Worm (Caenorhabditis elegans) whole organism, young adult: ENCODE measurements around the gene C01G12.3.

Experiments used
- B0019.2 ChIP-seq: fragments of 200-800 bp; sonication (Bioruptor generic); conservative IDR thresholded peaks from 2 replicates; pipeline ENCODE4 v1.3.6; 2022; ENCODE audit warnings: missing genetic modification reagents, missing genetic modification characterization, missing compliant biosample characterization
- B0336.3 ChIP-seq: fragments of 200-800 bp; sonication (Bioruptor generic); IDR thresholded peaks from 2 replicates; pipeline ENCODE4 v1.3.6; 2022; ENCODE audit warnings: missing genetic modification characterization, missing compliant biosample characterization
- F22D6.2 ChIP-seq: sonication (generic microtip); optimal IDR thresholded peaks from 2 replicates; lab custom pipeline; 2016; ENCODE audit warnings: mild to moderate bottlenecking, missing genetic modification characterization, missing compliant biosample characterization
- F23B12.7 ChIP-seq: sonication (generic microtip); optimal IDR thresholded peaks from 2 replicates; lab custom pipeline; 2017; ENCODE audit warnings: missing genetic modification characterization, mild to moderate bottlenecking, missing compliant biosample characterization, antibody characterized with exemption, moderate library complexity; ENCODE audit not compliant: insufficient read depth
- F33H1.4 ChIP-seq: fragments of 200-800 bp; sonication (Bioruptor generic); IDR thresholded peaks from 2 replicates; pipeline ENCODE4 v1.3.6; 2022; ENCODE audit warnings: missing genetic modification reagents, missing genetic modification characterization, missing compliant biosample characterization
- F49E8.2 ChIP-seq: sonication (generic microtip); optimal IDR thresholded peaks from 3 replicates; lab custom pipeline; 2017; ENCODE audit warnings: missing genetic modification characterization, mild to moderate bottlenecking, missing compliant biosample characterization, antibody characterized with exemption, moderate library complexity; ENCODE audit not compliant: insufficient read depth
- K12H6.12 ChIP-seq: fragments of 200-800 bp; sonication (Bioruptor generic); optimal IDR thresholded peaks from 2 replicates; lab custom pipeline; 2018; ENCODE audit warnings: mild to moderate bottlenecking, missing genetic modification characterization, missing compliant biosample characterization
- Y53F4B.3 ChIP-seq: fragments of 200-800 bp; sonication (Bioruptor generic); IDR thresholded peaks from 2 replicates; pipeline ENCODE4 v1.3.6; 2022; ENCODE audit warnings: missing genetic modification reagents, missing genetic modification characterization, missing compliant biosample characterization
- Y95B8A.8 ChIP-seq: fragments of 200-800 bp; sonication (Bioruptor generic); IDR thresholded peaks from 2 replicates; pipeline ENCODE4 v1.3.6; 2022; ENCODE audit warnings: missing genetic modification reagents, missing genetic modification characterization, missing compliant biosample characterization
- akir-1 ChIP-seq: fragments of 200-800 bp; sonication (Bioruptor generic); optimal IDR thresholded peaks from 2 replicates; lab custom pipeline; 2018; ENCODE audit warnings: mild to moderate bottlenecking, missing genetic modification characterization, moderate library complexity, missing compliant biosample characterization
- aptf-2 ChIP-seq: fragments of 200-800 bp; sonication (Bioruptor generic); conservative IDR thresholded peaks from 2 replicates; pipeline ENCODE4 v1.3.6; 2022; ENCODE audit warnings: missing genetic modification reagents, missing genetic modification characterization, missing compliant biosample characterization
- attf-3 ChIP-seq: fragments of 200-800 bp; sonication (Bioruptor generic); conservative IDR thresholded peaks from 2 replicates; pipeline ENCODE4 v1.3.6; 2022; ENCODE audit warnings: missing genetic modification reagents, missing genetic modification characterization, missing compliant biosample characterization
- attf-6 ChIP-seq: fragments of 200-800 bp; sonication (Bioruptor generic); IDR thresholded peaks from 2 replicates; pipeline ENCODE4 v1.3.6; 2022; ENCODE audit warnings: missing genetic modification reagents, missing genetic modification characterization, missing compliant biosample characterization
- bed-1 ChIP-seq: fragments of 200-800 bp; sonication (Bioruptor generic); IDR thresholded peaks from 2 replicates; pipeline ENCODE4 v1.3.6; 2022; ENCODE audit warnings: missing genetic modification reagents, missing genetic modification characterization, missing compliant biosample characterization
- bed-2 ChIP-seq: fragments of 200-800 bp; sonication (Bioruptor generic); IDR thresholded peaks from 2 replicates; pipeline ENCODE4 v1.3.6; 2022; ENCODE audit warnings: missing genetic modification reagents, missing genetic modification characterization, missing compliant biosample characterization
- ccch-3 ChIP-seq: fragments of 200-800 bp; sonication (Bioruptor generic); optimal IDR thresholded peaks from 2 replicates; lab custom pipeline; 2018; ENCODE audit warnings: mild to moderate bottlenecking, missing genetic modification characterization, missing compliant biosample characterization
- cebp-1 ChIP-seq, 2 experiments: fragments of 200-800 bp in 1 of 2; sonication (Bioruptor generic) in 1 of 2; sonication (generic microtip) in 1 of 2; IDR thresholded peaks in 1 of 2; optimal IDR thresholded peaks in 1 of 2; 2 replicates each; pipeline versions ENCODE4 v1.3.6 to Lab custom; 2017 to 2022; ENCODE audit warnings: missing compliant biosample characterization in 2 of 2, missing genetic modification characterization in 2 of 2, mild to moderate bottlenecking in 1 of 2, missing genetic modification reagents in 1 of 2, moderate library complexity in 1 of 2
- cebp-2 ChIP-seq: fragments of 200-800 bp; sonication (Bioruptor generic); IDR thresholded peaks from 2 replicates; pipeline ENCODE4 v1.3.6; 2022; ENCODE audit warnings: missing genetic modification characterization, missing compliant biosample characterization
- ceh-27 ChIP-seq: fragments of 200-800 bp; sonication (Bioruptor generic); optimal IDR thresholded peaks from 2 replicates; lab custom pipeline; 2018; ENCODE audit warnings: mild to moderate bottlenecking, missing genetic modification characterization, moderate library complexity, missing compliant biosample characterization
- chd-7 ChIP-seq: sonication (generic microtip); optimal IDR thresholded peaks from 2 replicates; lab custom pipeline; 2016; ENCODE audit warnings: mild to moderate bottlenecking, missing genetic modification characterization, moderate library complexity, missing compliant biosample characterization
- die-1 ChIP-seq: sonication (generic microtip); optimal IDR thresholded peaks from 2 replicates; lab custom pipeline; 2016; ENCODE audit warnings: missing genotype, mild to moderate bottlenecking, missing genetic modification characterization, missing compliant biosample characterization
- dox-1 ChIP-seq: fragments of 200-800 bp; sonication (Bioruptor generic); IDR thresholded peaks from 2 replicates; pipeline ENCODE4 v1.3.6; 2022; ENCODE audit warnings: missing genetic modification reagents, missing genetic modification characterization, missing compliant biosample characterization
- dpl-1 ChIP-seq: fragments of 150-350 bp; optimal IDR thresholded peaks from 2 replicates; lab custom pipeline; 2014; ENCODE audit warnings: missing biosample characterization, missing genetic modification reagents, missing genetic modification characterization
- egl-44 ChIP-seq: fragments of 200-800 bp; sonication (Bioruptor generic); IDR thresholded peaks from 2 replicates; pipeline ENCODE4 v1.3.6; 2022; ENCODE audit warnings: missing genetic modification reagents, missing genetic modification characterization, missing compliant biosample characterization
- ekl-4 ChIP-seq: fragments of 200-800 bp; sonication (Bioruptor generic); IDR thresholded peaks from 2 replicates; pipeline ENCODE4 v1.3.6; 2022; ENCODE audit warnings: missing genetic modification reagents, missing genetic modification characterization, missing compliant biosample characterization
- gei-17 ChIP-seq: fragments of 200-800 bp; sonication (Bioruptor generic); optimal IDR thresholded peaks from 2 replicates; lab custom pipeline; 2018; ENCODE audit warnings: mild to moderate bottlenecking, missing genetic modification characterization, missing compliant biosample characterization
- him-1 ChIP-seq: sonication (generic microtip); optimal IDR thresholded peaks from 2 replicates; lab custom pipeline; 2016; ENCODE audit warnings: missing genotype, missing genetic modification reagents, missing genetic modification characterization, missing compliant biosample characterization
- hmg-1.2 ChIP-seq: fragments of 200-800 bp; sonication (Bioruptor generic); IDR thresholded peaks from 2 replicates; pipeline ENCODE4 v1.3.6; 2022; ENCODE audit warnings: missing genetic modification reagents, missing genetic modification characterization, missing compliant biosample characterization
- hrde-1 ChIP-seq: sonication (generic microtip); optimal IDR thresholded peaks from 2 replicates; lab custom pipeline; 2016; ENCODE audit warnings: missing genetic modification characterization, mild to moderate bottlenecking, missing compliant biosample characterization, moderate library complexity, missing genotype, missing genetic modification reagents, borderline replicate concordance
- hsf-1 ChIP-seq: fragments of 200-800 bp; sonication (Bioruptor generic); IDR thresholded peaks from 2 replicates; pipeline ENCODE4 v1.3.6; 2022; ENCODE audit warnings: missing genetic modification reagents, missing genetic modification characterization, missing compliant biosample characterization
- lag-1 ChIP-seq: fragments of 200-800 bp; sonication (Bioruptor generic); IDR thresholded peaks from 2 replicates; pipeline ENCODE4 v1.3.6; 2022; ENCODE audit warnings: missing genetic modification reagents, missing genetic modification characterization, missing compliant biosample characterization
- lin-26 ChIP-seq: fragments of 200-800 bp; sonication (Bioruptor generic); IDR thresholded peaks from 2 replicates; pipeline ENCODE4 v1.3.6; 2022; ENCODE audit warnings: missing genetic modification reagents, missing genetic modification characterization, missing compliant biosample characterization
- lin-35 ChIP-seq, 3 experiments: fragments of 150-350 bp in 2 of 3; sonication (generic microtip) in 1 of 3; optimal IDR thresholded peaks; 2 replicates each; lab custom pipeline; 2014 to 2018; ENCODE audit warnings: missing biosample characterization in 3 of 3, missing genetic modification characterization in 3 of 3, missing genetic modification reagents in 3 of 3
- lin-54 ChIP-seq: fragments of 200-800 bp; sonication (Bioruptor generic); optimal IDR thresholded peaks from 2 replicates; lab custom pipeline; 2018; ENCODE audit warnings: mild to moderate bottlenecking, missing genetic modification characterization, missing compliant biosample characterization
- madf-10 ChIP-seq: sonication (generic microtip); optimal IDR thresholded peaks from 2 replicates; lab custom pipeline; 2016; ENCODE audit warnings: mild to moderate bottlenecking, missing genetic modification characterization, missing compliant biosample characterization
- mxl-1 ChIP-seq: sonication (generic microtip); optimal IDR thresholded peaks from 2 replicates; lab custom pipeline; 2016; ENCODE audit warnings: missing genetic modification characterization, missing compliant biosample characterization
- nfya-2 ChIP-seq: fragments of 200-800 bp; sonication (Bioruptor generic); IDR thresholded peaks from 2 replicates; pipeline ENCODE4 v1.3.6; 2022; ENCODE audit warnings: missing genetic modification reagents, missing genetic modification characterization, missing compliant biosample characterization
- nfyb-1 ChIP-seq: fragments of 200-800 bp; sonication (Bioruptor generic); IDR thresholded peaks from 2 replicates; pipeline ENCODE4 v1.3.6; 2022; ENCODE audit warnings: missing genetic modification reagents, missing genetic modification characterization, missing compliant biosample characterization
- nhr-120 ChIP-seq: fragments of 200-800 bp; sonication (Bioruptor generic); IDR thresholded peaks from 2 replicates; pipeline ENCODE4 v1.3.6; 2022; ENCODE audit warnings: missing genetic modification characterization, missing compliant biosample characterization
- nhr-90 ChIP-seq: sonication (generic microtip); optimal IDR thresholded peaks from 2 replicates; lab custom pipeline; 2016; ENCODE audit warnings: missing genotype, mild to moderate bottlenecking, missing genetic modification characterization, missing compliant biosample characterization
- sea-2 ChIP-seq: fragments of 200-800 bp; sonication (Bioruptor generic); IDR thresholded peaks from 2 replicates; pipeline ENCODE4 v1.3.6; 2022; ENCODE audit warnings: missing genetic modification characterization, missing compliant biosample characterization
- snpc-4 ChIP-seq, 5 experiments: fragments of 150-350 bp in 1 of 5; sonication (generic microtip) in 4 of 5; optimal IDR thresholded peaks; 2 replicates each; lab custom pipeline; 2014 to 2018; ENCODE audit warnings: missing genetic modification characterization in 5 of 5, missing biosample characterization in 3 of 5, antibody characterized with exemption in 2 of 5, mild to moderate bottlenecking in 2 of 5, missing compliant biosample characterization in 2 of 5, missing genotype in 2 of 5, moderate library complexity in 2 of 5, missing genetic modification reagents in 1 of 5
- somi-1 ChIP-seq: fragments of 200-800 bp; sonication (Bioruptor generic); optimal IDR thresholded peaks from 2 replicates; lab custom pipeline; 2018; ENCODE audit warnings: mild to moderate bottlenecking, missing genetic modification characterization, missing compliant biosample characterization
- unc-130 ChIP-seq: sonication (generic microtip); optimal IDR thresholded peaks from 2 replicates; lab custom pipeline; 2016; ENCODE audit warnings: missing genetic modification reagents, missing genetic modification characterization, missing compliant biosample characterization
- xnd-1 ChIP-seq: sonication (generic microtip); optimal IDR thresholded peaks from 2 replicates; lab custom pipeline; 2016; ENCODE audit warnings: missing genotype, missing genetic modification reagents, missing genetic modification characterization, missing compliant biosample characterization
- ztf-22 ChIP-seq: fragments of 200-800 bp; sonication (Bioruptor generic); optimal IDR thresholded peaks from 2 replicates; lab custom pipeline; 2018; ENCODE audit warnings: mild to moderate bottlenecking, missing genetic modification characterization, moderate library complexity, missing compliant biosample characterization

The C01G12.3 gene

DNA sequence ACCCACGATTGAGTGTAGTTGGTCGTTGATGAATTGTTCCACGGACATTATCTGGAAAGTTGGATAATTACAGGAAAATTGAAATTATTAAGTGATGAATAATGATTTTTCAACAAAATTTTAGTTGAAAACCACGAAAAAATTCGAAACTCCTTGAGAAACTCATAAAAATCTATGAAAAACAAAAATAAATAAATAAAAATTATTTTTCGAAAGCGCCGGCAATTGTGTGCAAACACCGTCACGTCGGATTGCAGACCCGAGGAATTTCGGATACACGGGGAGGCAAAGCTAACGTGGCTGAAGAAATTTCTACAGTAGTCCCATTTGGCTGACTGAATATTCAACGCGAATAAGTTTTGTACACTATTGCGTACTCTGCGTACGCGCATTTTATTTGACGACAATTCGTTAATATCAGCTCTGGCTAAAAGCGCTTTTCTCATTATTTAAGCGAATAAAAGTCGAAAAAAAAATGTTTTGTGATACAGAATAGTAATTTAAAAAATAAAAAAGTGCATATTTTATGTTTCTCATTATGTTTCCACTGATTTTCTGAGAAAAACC, 20.5 kb downstream of the C01G12.3 start, which contains the start of gene mog-4 (continued):
- TF ChIP-seq lin-26 (GFP tag; lab: Robert Waterston, UW): peak; percentile 98
- peak; percentile 93 for TF ChIP-seq attf-3 (GFP tag; lab: Robert Waterston, UW)
- TF ChIP-seq hsf-1 (GFP tag; lab: Robert Waterston, UW): peak; percentile 93
- TF ChIP-seq K12H6.12 (tag; lab: Kevin White, UChicago): peak; percentile 97
- TF ChIP-seq attf-6 (GFP tag; lab: Robert Waterston, UW): peak; percentile 92
- TF ChIP-seq nhr-90 (tag; lab: Kevin White, UChicago): peak; percentile 64
- TF ChIP-seq Y53F4B.3 (GFP tag; lab: Robert Waterston, UW): peak; percentile 93
- TF ChIP-seq hrde-1 (tag; lab: Kevin White, UChicago): peak; percentile 85
- TF ChIP-seq lin-54 (GFP tag; lab: Kevin White, UChicago): peak; percentile 97
- peak; percentile 97 for TF ChIP-seq unc-130 (GFP tag; lab: Kevin White, UChicago)
- TF ChIP-seq cebp-1 (GFP tag; IDR thresholded peaks at IDR 0.05; lab: Robert Waterston, UW): peak; percentile 97
- TF ChIP-seq cebp-1 (tag; optimal IDR thresholded peaks at IDR 0.05; lab: Kevin White, UChicago): peak; percentile 94
- TF ChIP-seq akir-1 (GFP tag; lab: Kevin White, UChicago): peak; percentile 89
- peak; percentile 28 for TF ChIP-seq mxl-1 (tag; lab: Kevin White, UChicago)
- peak; percentile 31 for TF ChIP-seq snpc-4 (GFP tag; optimal IDR thresholded peaks at IDR 0.05; lab: Kevin White, UChicago)
- peak; percentile 41 to 91 (median 72) for TF ChIP-seq snpc-4 (tag; optimal IDR thresholded peaks at IDR 0.05; lab: Kevin White, UChicago)
- peak; percentile 89 for TF ChIP-seq nfya-2 (GFP tag; lab: Robert Waterston, UW)
- TF ChIP-seq dpl-1: peak; percentile 46
- TF ChIP-seq chd-7 (tag; lab: Kevin White, UChicago): peak; percentile 84
- TF ChIP-seq F23B12.7: peak; percentile 25
- TF ChIP-seq sea-2 (GFP tag; lab: Robert Waterston, UW): peak; percentile 98
- TF ChIP-seq ccch-3 (GFP tag; lab: Kevin White, UChicago): peak; percentile 97
- peak; percentile 86 for TF ChIP-seq xnd-1 (tag; lab: Kevin White, UChicago)
- TF ChIP-seq B0336.3 (GFP tag; lab: Robert Waterston, UW): peak; percentile 92
- peak; percentile 99 for TF ChIP-seq aptf-2 (GFP tag; lab: Robert Waterston, UW)
- TF ChIP-seq gei-17: peak; percentile 66
- peak; percentile 97 for TF ChIP-seq cebp-2 (GFP tag; lab: Robert Waterston, UW)
- peak; percentile 80 for TF ChIP-seq ztf-22 (GFP tag; lab: Kevin White, UChicago)
- peak; percentile 99 for TF ChIP-seq Y95B8A.8 (GFP tag; lab: Robert Waterston, UW)
- peak; percentile 97 for TF ChIP-seq ceh-27
- TF ChIP-seq lin-35 (GFP tag; optimal IDR thresholded peaks at IDR 0.05; lab: Kevin White, UChicago): peak in 2 of 3 experiments; percentile 26 to 84
- peak; percentile 100 for TF ChIP-seq B0019.2 (GFP tag; lab: Robert Waterston, UW)
- TF ChIP-seq somi-1 (GFP tag; lab: Kevin White, UChicago): peak; percentile 96
- peak; percentile 99 for TF ChIP-seq lag-1 (GFP tag; lab: Robert Waterston, UW)
- peak; percentile 45 for TF ChIP-seq die-1
- TF ChIP-seq bed-1: peak; percentile 98
- TF ChIP-seq dox-1 (GFP tag; lab: Robert Waterston, UW): peak; percentile 100
- TF ChIP-seq nhr-120 (GFP tag; lab: Robert Waterston, UW): peak; percentile 98
- peak; percentile 100 for TF ChIP-seq bed-2 (GFP tag; lab: Robert Waterston, UW)
- TF ChIP-seq him-1: peak; percentile 84
- peak; percentile 93 for TF ChIP-seq madf-10 (tag; lab: Kevin White, UChicago)
- peak; percentile 99 for TF ChIP-seq nfyb-1 (GFP tag; lab: Robert Waterston, UW)
- peak; percentile 89 for TF ChIP-seq F22D6.2
- peak; percentile 51 for TF ChIP-seq F49E8.2 (tag; lab: Kevin White, UChicago)
- peak; percentile 100 for TF ChIP-seq hmg-1.2
- peak; percentile 97 for TF ChIP-seq egl-44 (GFP tag; lab: Robert Waterston, UW)
- peak; percentile 99 for TF ChIP-seq ekl-4
- TF ChIP-seq F33H1.4 (GFP tag; lab: Robert Waterston, UW): peak; percentile 97
